Fruit fly (Drosophila melanogaster): ENCODE measurements around the gene sala.

DNA sequence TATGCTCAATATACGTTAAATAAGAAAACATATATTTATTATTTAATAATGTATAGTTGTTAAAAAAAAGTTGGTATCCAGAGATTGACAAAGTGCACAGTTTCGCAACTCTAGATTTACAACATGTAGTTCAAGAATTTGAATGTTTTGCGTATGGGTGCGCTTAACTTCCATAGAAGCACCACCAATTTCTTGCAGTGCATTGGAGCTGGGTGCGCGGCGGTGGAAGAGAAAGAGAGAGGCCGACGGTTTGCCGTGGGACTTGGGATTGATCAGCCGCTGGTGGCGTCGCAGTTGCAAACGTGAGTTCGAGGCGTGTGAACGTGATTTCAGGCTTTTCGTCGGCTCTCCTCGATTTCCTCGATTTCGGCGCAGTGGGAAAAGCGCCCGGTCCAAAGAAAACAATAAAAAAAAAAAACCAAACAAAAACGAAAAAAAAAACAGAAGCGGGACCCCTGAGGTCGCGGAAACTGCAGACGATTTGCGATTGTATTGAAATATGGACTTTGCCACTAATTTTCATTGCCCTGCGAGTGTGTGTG is 17.0 kb downstream of the sala start, which contains the start of gene spz4:
- TF ChIP-seq CTCF (optimal IDR thresholded peaks at IDR 0.05): no peak
- no peak for TF ChIP-seq CG8478 (optimal IDR thresholded peaks at IDR 0.05)
